Worm (Caenorhabditis elegans): Measurements from ENCODE around the gene scl-13.

DNA sequence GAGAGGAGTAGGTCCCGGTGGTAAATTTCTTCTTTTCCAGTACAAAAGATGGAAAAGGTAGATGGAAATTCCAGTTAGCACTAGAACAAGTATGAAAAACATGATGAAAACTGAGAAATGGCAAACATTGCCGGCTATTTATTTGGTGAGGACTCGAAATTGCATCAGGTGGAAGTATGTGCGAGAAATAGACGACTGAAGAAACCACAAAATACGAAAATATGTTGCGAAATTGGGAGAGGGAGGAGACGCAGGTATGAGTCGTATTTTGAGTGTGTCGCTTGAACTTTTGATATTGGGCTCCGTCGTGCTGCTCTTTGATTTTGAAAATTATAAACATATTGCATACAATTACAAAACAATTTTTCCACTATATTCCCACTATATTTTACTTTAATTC, 8.1 kb downstream of the scl-13 start, which contains the start of gene cyp-33C8:
- TF ChIP-seq ceh-34 (tag; optimal IDR thresholded peaks at IDR 0.05) (no peak), ceh-14 (tag; optimal IDR thresholded peaks at IDR 0.05) (no peak), unc-3 (GFP tag; conservative IDR thresholded peaks at IDR 0.05) (no peak), unc-3 (tag; optimal IDR thresholded peaks at IDR 0.05) (no peak), F13H6.1 (tag; optimal IDR thresholded peaks at IDR 0.05) (no peak), dve-1 (tag; optimal IDR thresholded peaks at IDR 0.05) (no peak), ceh-31 (tag; optimal IDR thresholded peaks at IDR 0.05) (no peak), dmd-4 (tag; optimal IDR thresholded peaks at IDR 0.05; ENCODE audit: borderline replicate concordance) (no peak), pax-1 (tag; optimal IDR thresholded peaks at IDR 0.05) (no peak), unc-55 (GFP tag; optimal IDR thresholded peaks at IDR 0.05) (no peak), ztf-16 (tag; optimal IDR thresholded peaks at IDR 0.05) (no peak), hlh-15 (tag; optimal IDR thresholded peaks at IDR 0.05) (no peak)

Data from whole organism, late embryonic.